Worm (Caenorhabditis elegans) whole organism, L2 larva: Measurements from ENCODE around the gene gldi-3.

ENCODE experiments used
- C34F6.9 ChIP-seq: fragments of 150-350 bp; optimal IDR thresholded peaks from 2 replicates; lab custom pipeline; 2014; ENCODE audit warnings: missing biosample characterization, missing genetic modification characterization
- F13H6.1 ChIP-seq: sonication (generic microtip); optimal IDR thresholded peaks from 2 replicates; lab custom pipeline; 2016; ENCODE audit warnings: missing genetic modification characterization, missing compliant biosample characterization
- R02D3.7 ChIP-seq: fragments of 150-350 bp; optimal IDR thresholded peaks from 2 replicates; lab custom pipeline; 2014; ENCODE audit warnings: missing biosample characterization, missing genetic modification characterization
- ZK546.5 ChIP-seq: sonication (generic microtip); optimal IDR thresholded peaks from 2 replicates; lab custom pipeline; 2017; ENCODE audit warnings: missing biosample characterization, missing genetic modification characterization
- alr-1 ChIP-seq: fragments of 150-350 bp; optimal IDR thresholded peaks from 2 replicates; lab custom pipeline; 2014; ENCODE audit warnings: missing biosample characterization, missing genetic modification characterization
- aly-2 ChIP-seq: fragments of 150-350 bp; optimal IDR thresholded peaks from 2 replicates; lab custom pipeline; 2014; ENCODE audit warnings: missing biosample characterization, missing genetic modification characterization
- blmp-1 ChIP-seq: sonication (generic microtip); optimal IDR thresholded peaks from 2 replicates; lab custom pipeline; 2017; ENCODE audit warnings: missing genetic modification characterization, mild to moderate bottlenecking, missing compliant biosample characterization, antibody characterized with exemption, moderate library complexity; ENCODE audit not compliant: insufficient read depth
- ceh-16 ChIP-seq: fragments of 150-350 bp; optimal IDR thresholded peaks from 2 replicates; lab custom pipeline; 2014; ENCODE audit warnings: missing biosample characterization, missing genetic modification characterization
- ceh-82 ChIP-seq: fragments of 150-350 bp; optimal IDR thresholded peaks from 2 replicates; lab custom pipeline; 2014; ENCODE audit warnings: missing biosample characterization, missing genetic modification characterization
- crh-2 ChIP-seq: sonication (generic microtip); optimal IDR thresholded peaks from 2 replicates; lab custom pipeline; 2017; ENCODE audit warnings: missing biosample characterization, missing genetic modification characterization
- egl-27 ChIP-seq: sonication (generic microtip); optimal IDR thresholded peaks from 3 replicates; lab custom pipeline; 2017; ENCODE audit warnings: missing biosample characterization, missing genetic modification reagents, missing genetic modification characterization
- elt-3 ChIP-seq: sonication (generic microtip); optimal IDR thresholded peaks from 2 replicates; lab custom pipeline; 2017; ENCODE audit warnings: missing biosample characterization, missing genetic modification characterization
- fos-1 ChIP-seq: fragments of 150-350 bp; optimal IDR thresholded peaks from 2 replicates; lab custom pipeline; 2014; ENCODE audit warnings: missing biosample characterization, missing genetic modification characterization
- gmeb-1 ChIP-seq: fragments of 150-350 bp; optimal IDR thresholded peaks from 2 replicates; lab custom pipeline; 2014; ENCODE audit warnings: missing biosample characterization, missing genetic modification characterization
- lin-11 ChIP-seq: fragments of 150-350 bp; sonication (generic microtip); optimal IDR thresholded peaks from 2 replicates; lab custom pipeline; 2014; ENCODE audit warnings: missing biosample characterization, missing genetic modification characterization, inconsistent platforms, mixed read lengths
- lin-13 ChIP-seq: fragments of 150-350 bp; optimal IDR thresholded peaks from 2 replicates; lab custom pipeline; 2014; ENCODE audit warnings: missing biosample characterization, missing genetic modification reagents, missing genetic modification characterization
- lsy-2 ChIP-seq, 2 experiments: fragments of 150-350 bp in 1 of 2; sonication (generic microtip) in 1 of 2; optimal IDR thresholded peaks; 2 replicates each; lab custom pipeline; 2014 to 2017; ENCODE audit warnings: missing biosample characterization in 2 of 2, missing genetic modification characterization in 2 of 2
- mab-5 ChIP-seq: fragments of 150-350 bp; optimal IDR thresholded peaks from 2 replicates; lab custom pipeline; 2014; ENCODE audit warnings: missing biosample characterization, missing genetic modification characterization
- mbf-1 ChIP-seq: sonication (generic microtip); optimal IDR thresholded peaks from 2 replicates; lab custom pipeline; 2017; ENCODE audit warnings: missing biosample characterization, missing genetic modification characterization
- nhr-10 ChIP-seq: sonication (generic microtip); optimal IDR thresholded peaks from 2 replicates; lab custom pipeline; 2017; ENCODE audit warnings: missing biosample characterization, missing genetic modification characterization
- nhr-129 ChIP-seq: fragments of 150-350 bp; optimal IDR thresholded peaks from 2 replicates; lab custom pipeline; 2014; ENCODE audit warnings: missing biosample characterization, missing genetic modification characterization
- nhr-21 ChIP-seq: fragments of 150-350 bp; optimal IDR thresholded peaks from 2 replicates; lab custom pipeline; 2014; ENCODE audit warnings: missing biosample characterization, missing genetic modification characterization
- nhr-23 ChIP-seq: fragments of 150-350 bp; optimal IDR thresholded peaks from 2 replicates; lab custom pipeline; 2014; ENCODE audit warnings: missing biosample characterization, missing genetic modification reagents, missing genetic modification characterization
- nhr-25 ChIP-seq: fragments of 150-350 bp; sonication (generic microtip); optimal IDR thresholded peaks from 3 replicates; lab custom pipeline; 2014; ENCODE audit warnings: missing biosample characterization, missing genetic modification characterization
- nhr-6 ChIP-seq: fragments of 150-350 bp; optimal IDR thresholded peaks from 2 replicates; lab custom pipeline; 2014; ENCODE audit warnings: missing biosample characterization, missing genetic modification characterization
- peb-1 ChIP-seq: fragments of 150-350 bp; optimal IDR thresholded peaks from 2 replicates; lab custom pipeline; 2014; ENCODE audit warnings: missing biosample characterization, missing genetic modification characterization
- sem-4 ChIP-seq: fragments of 150-350 bp; optimal IDR thresholded peaks from 2 replicates; lab custom pipeline; 2014; ENCODE audit warnings: missing biosample characterization, missing genetic modification reagents, missing genetic modification characterization
- sma-3 ChIP-seq: sonication (generic microtip); optimal IDR thresholded peaks from 2 replicates; lab custom pipeline; 2016; ENCODE audit warnings: missing genetic modification reagents, missing genetic modification characterization, missing compliant biosample characterization
- sma-9 ChIP-seq, 2 experiments: fragments of 150-350 bp in 1 of 2; sonication (generic microtip) in 1 of 2; optimal IDR thresholded peaks; 2 replicates each; lab custom pipeline; 2014 to 2016; ENCODE audit warnings: missing genetic modification characterization in 2 of 2, mild to moderate bottlenecking in 1 of 2, missing biosample characterization in 1 of 2, missing compliant biosample characterization in 1 of 2, missing genetic modification reagents in 1 of 2, moderate library complexity in 1 of 2
- unc-55 ChIP-seq: fragments of 150-350 bp; sonication (generic microtip); optimal IDR thresholded peaks from 3 replicates; lab custom pipeline; 2014; ENCODE audit warnings: missing biosample characterization, missing genetic modification reagents, missing genetic modification characterization
- zag-1 ChIP-seq: fragments of 150-350 bp; optimal IDR thresholded peaks from 2 replicates; lab custom pipeline; 2014; ENCODE audit warnings: missing biosample characterization, missing genetic modification characterization
- ztf-1 ChIP-seq: fragments of 200-800 bp; sonication (Bioruptor generic); conservative IDR thresholded peaks from 2 replicates; pipeline ENCODE4 v1.3.6; 2022; ENCODE audit warnings: missing genetic modification characterization, missing compliant biosample characterization
- ztf-4 ChIP-seq: fragments of 150-350 bp; optimal IDR thresholded peaks from 2 replicates; lab custom pipeline; 2014; ENCODE audit warnings: missing biosample characterization, missing genetic modification characterization

gldi-3 gene

ce11 chrII:9323660-9324059, 43.8 kb upstream of the gldi-3 start, which contains the start of gene egli-1:
egli-1 (plus strand) TSS chrII:9323960.
- no peak for TF ChIP-seq R02D3.7
- no peak for TF ChIP-seq elt-3 (tag; lab: Kevin White, UChicago)
- no peak for TF ChIP-seq ztf-1
- TF ChIP-seq aly-2 (tag; lab: Kevin White, UChicago): no peak
- TF ChIP-seq crh-2 (tag; lab: Kevin White, UChicago): no peak
- no peak for TF ChIP-seq nhr-23 (tag; lab: Kevin White, UChicago)
- TF ChIP-seq sem-4 (tag; lab: Kevin White, UChicago): no peak

- TF ChIP-seq ceh-82 (no peak), sem-4 (tag; lab: Kevin White, UChicago) (no peak), alr-1 (tag; lab: Kevin White, UChicago) (no peak), C34F6.9 (tag; lab: Kevin White, UChicago) (peak; percentile 72), nhr-6 (no peak), nhr-10 (tag; lab: Kevin White, UChicago) (no peak), nhr-129 (tag; lab: Kevin White, UChicago) (no peak), mbf-1 (tag; lab: Kevin White, UChicago) (no peak), lin-13 (GFP tag; lab: Kevin White, UChicago) (peak; percentile 23), lsy-2 (tag; optimal IDR thresholded peaks at IDR 0.05; lab: Kevin White, UChicago) (peak in 1 of 2 experiments; percentile 62), crh-2 (tag; lab: Kevin White, UChicago) (peak; percentile 20), unc-55 (GFP tag; lab: Kevin White, UChicago) (peak; percentile 69), egl-27 (tag; lab: Kevin White, UChicago) (no peak), lin-11 (tag; lab: Kevin White, UChicago) (no peak), aly-2 (tag; lab: Kevin White, UChicago) (no peak), nhr-21 (tag; lab: Kevin White, UChicago) (no peak), fos-1 (tag; lab: Kevin White, UChicago) (peak; percentile 20)
Observed at ce11 chrII:9322870-9323349, 43.0 kb upstream of the gldi-3 start, which contains the start of gene rab-39. rab-39 (minus strand) TSS chrII:9322920.

- TF ChIP-seq fos-1 (tag; lab: Kevin White, UChicago) (peak; percentile 47), C34F6.9 (tag; lab: Kevin White, UChicago) (peak; percentile 41), unc-55 (GFP tag; lab: Kevin White, UChicago) (peak; percentile 20), nhr-10 (tag; lab: Kevin White, UChicago) (no peak), mab-5 (tag; lab: Kevin White, UChicago) (no peak), zag-1 (no peak), ceh-16 (no peak), gmeb-1 (tag; lab: Kevin White, UChicago) (peak; percentile 27), sma-3 (no peak), crh-2 (tag; lab: Kevin White, UChicago) (no peak), F13H6.1 (tag; lab: Kevin White, UChicago) (no peak), nhr-129 (tag; lab: Kevin White, UChicago) (no peak)
Observed at ce11 chrII:9319058-9319915, 39.4 kb upstream of the gldi-3 start, which contains the start of the genes csa-1 and wdfy-2. csa-1 (minus strand) TSS chrII:9319726. wdfy-2 (plus strand) TSS chrII:9319865.

- TF ChIP-seq nhr-129 (tag; lab: Kevin White, UChicago) (peak; percentile 2), nhr-21 (tag; lab: Kevin White, UChicago) (no peak)
Observed at ce11 chrII:9316801-9317200, 36.9 kb upstream of the gldi-3 start.

- TF ChIP-seq blmp-1 (tag; lab: Kevin White, UChicago): no peak
- TF ChIP-seq nhr-25 (tag; lab: Kevin White, UChicago): no peak
- TF ChIP-seq nhr-129 (tag; lab: Kevin White, UChicago): peak; percentile 33
- no peak for TF ChIP-seq sma-9 (GFP tag; optimal IDR thresholded peaks at IDR 0.05; lab: Kevin White, UChicago)
- TF ChIP-seq sma-9 (tag; optimal IDR thresholded peaks at IDR 0.05; lab: Kevin White, UChicago): no peak
- no peak for TF ChIP-seq ZK546.5
- peak; percentile 37 for TF ChIP-seq C34F6.9 (tag; lab: Kevin White, UChicago)
- no peak for TF ChIP-seq peb-1 (tag; lab: Kevin White, UChicago)
- TF ChIP-seq nhr-23 (tag; lab: Kevin White, UChicago): no peak
- TF ChIP-seq ztf-4: no peak
- no peak for TF ChIP-seq R02D3.7
Observed at ce11 chrII:9315692-9316091, 35.8 kb upstream of the gldi-3 start.
